Fruit fly (Drosophila melanogaster) whole organism, embryonic: ENCODE results near the gene Grasp65.

Source experiments
- Adf1 ChIP-seq: fragments of 200-800 bp; sonication (Bioruptor generic); IDR thresholded peaks from 2 replicates; pipeline ENCODE4 v1.3.6; 2022; ENCODE audit warnings: missing biosample characterization, missing genetic modification characterization
- Bdp1 ChIP-seq: fragments of 200-800 bp; sonication (Bioruptor generic); optimal IDR thresholded peaks from 3 replicates; lab custom pipeline; 2016; ENCODE audit warnings: missing biosample characterization, missing genetic modification characterization
- Bgb ChIP-seq: fragments of 200-800 bp; sonication (Bioruptor generic); IDR thresholded peaks from 2 replicates; pipeline ENCODE4 v1.3.6; 2022; ENCODE audit warnings: missing biosample characterization, missing genetic modification characterization; ENCODE audit not compliant: partially characterized antibody
- Blimp-1 ChIP-seq: fragments of 200-800 bp; sonication (Bioruptor generic); optimal IDR thresholded peaks from 3 replicates; lab custom pipeline; 2018; ENCODE audit warnings: missing biosample characterization, missing genetic modification characterization, mild to moderate bottlenecking, moderate library complexity, missing genetic modification reagents
- BtbVII ChIP-seq: fragments of 200-800 bp; sonication (Bioruptor generic); optimal IDR thresholded peaks from 3 replicates; lab custom pipeline; 2017; ENCODE audit warnings: missing biosample characterization, mild to moderate bottlenecking, missing genetic modification characterization
- CG12219 ChIP-seq: fragments of 200-800 bp; sonication (Bioruptor generic); optimal IDR thresholded peaks from 3 replicates; lab custom pipeline; 2018; ENCODE audit warnings: missing biosample characterization, mild to moderate bottlenecking, missing genetic modification characterization
- CG17328 ChIP-seq: fragments of 200-800 bp; sonication (Bioruptor generic); IDR thresholded peaks from 2 replicates; pipeline ENCODE4 v1.3.6; 2022; ENCODE audit warnings: missing biosample characterization, missing genetic modification characterization
- CG18599 ChIP-seq: fragments of 200-800 bp; sonication (Bioruptor generic); optimal IDR thresholded peaks from 3 replicates; lab custom pipeline; 2017; ENCODE audit warnings: missing biosample characterization, missing genetic modification characterization, mild to moderate bottlenecking, moderate library complexity, missing genetic modification reagents
- CG18764 ChIP-seq: fragments of 200-800 bp; sonication (Bioruptor generic); optimal IDR thresholded peaks from 3 replicates; lab custom pipeline; 2016; ENCODE audit warnings: missing biosample characterization, missing genetic modification characterization
- CG2875 ChIP-seq: fragments of 200-800 bp; sonication (Bioruptor generic); optimal IDR thresholded peaks from 2 replicates; lab custom pipeline; 2017; ENCODE audit warnings: missing biosample characterization, mild to moderate bottlenecking, missing genetic modification characterization, missing genetic modification reagents
- CG2889 ChIP-seq: fragments of 200-800 bp; sonication (Bioruptor generic); IDR thresholded peaks from 3 replicates; pipeline ENCODE4 v1.3.6; 2022; ENCODE audit warnings: missing biosample characterization, missing genetic modification characterization
- CG33557 ChIP-seq: fragments of 200-800 bp; sonication (Bioruptor generic); optimal IDR thresholded peaks from 2 replicates; lab custom pipeline; 2019; ENCODE audit warnings: missing biosample characterization, mild to moderate bottlenecking, missing genetic modification characterization, moderate library complexity
- CG42726 ChIP-seq: fragments of 200-800 bp; sonication (Bioruptor generic); IDR thresholded peaks from 2 replicates; pipeline ENCODE4 v1.3.6; 2022; ENCODE audit warnings: missing biosample characterization, missing genetic modification characterization; ENCODE audit not compliant: partially characterized antibody
- CG4707 ChIP-seq: fragments of 200-800 bp; sonication (Bioruptor generic); optimal IDR thresholded peaks from 2 replicates; lab custom pipeline; 2018; ENCODE audit warnings: missing biosample characterization, mild to moderate bottlenecking, missing genetic modification characterization, moderate library complexity
- CG4820 ChIP-seq: fragments of 200-800 bp; sonication (Bioruptor generic); optimal IDR thresholded peaks from 3 replicates; lab custom pipeline; 2016; ENCODE audit warnings: missing biosample characterization, missing genetic modification characterization
- CG5180 ChIP-seq: fragments of 200-800 bp; sonication (Bioruptor generic); optimal IDR thresholded peaks from 3 replicates; lab custom pipeline; 2017; ENCODE audit warnings: missing biosample characterization, missing genetic modification characterization, mild to moderate bottlenecking, moderate library complexity, missing genetic modification reagents
- CG6854 ChIP-seq: fragments of 200-800 bp; sonication (Bioruptor generic); optimal IDR thresholded peaks from 3 replicates; lab custom pipeline; 2017; ENCODE audit warnings: missing biosample characterization, mild to moderate bottlenecking, missing genetic modification characterization
- CG7745 ChIP-seq: fragments of 200-800 bp; sonication (Bioruptor generic); optimal IDR thresholded peaks from 2 replicates; lab custom pipeline; 2018; ENCODE audit warnings: missing biosample characterization, mild to moderate bottlenecking, missing genetic modification characterization, moderate library complexity
- CG8944 ChIP-seq: fragments of 200-800 bp; sonication (Bioruptor generic); optimal IDR thresholded peaks from 3 replicates; lab custom pipeline; 2016; ENCODE audit warnings: missing biosample characterization, missing genetic modification characterization
- ERR ChIP-seq: fragments of 200-800 bp; sonication (Bioruptor generic); optimal IDR thresholded peaks from 2 replicates; lab custom pipeline; 2016; ENCODE audit warnings: missing biosample characterization, missing genetic modification characterization
- GATAe ChIP-seq: fragments of 200-800 bp; sonication (Bioruptor generic); conservative IDR thresholded peaks from 2 replicates; pipeline ENCODE4 v1.3.6; 2022; ENCODE audit warnings: missing biosample characterization, missing genetic modification characterization
- Gug ChIP-seq: fragments of 200-800 bp; sonication (Bioruptor generic); IDR thresholded peaks from 4 replicates; pipeline ENCODE4 v1.3.6; 2022; ENCODE audit warnings: missing biosample characterization, missing genetic modification characterization
- HLH54F ChIP-seq: fragments of 200-800 bp; sonication (Bioruptor generic); optimal IDR thresholded peaks from 3 replicates; lab custom pipeline; 2016; ENCODE audit warnings: missing biosample characterization, missing genetic modification characterization
- HLHmδ ChIP-seq: fragments of 200-800 bp; sonication (Bioruptor generic); optimal IDR thresholded peaks from 2 replicates; lab custom pipeline; 2018; ENCODE audit warnings: missing biosample characterization, mild to moderate bottlenecking, missing genetic modification characterization, moderate library complexity
- Hr3 ChIP-seq: fragments of 200-800 bp; sonication (Bioruptor generic); optimal IDR thresholded peaks from 3 replicates; lab custom pipeline; 2016; ENCODE audit warnings: missing biosample characterization, missing genetic modification characterization
- Mad ChIP-seq: fragments of 200-800 bp; sonication (Bioruptor generic); optimal IDR thresholded peaks from 2 replicates; lab custom pipeline; 2016; ENCODE audit warnings: missing biosample characterization, missing genetic modification characterization
- Meics ChIP-seq: fragments of 200-800 bp; sonication (Bioruptor generic); optimal IDR thresholded peaks from 2 replicates; lab custom pipeline; 2017; ENCODE audit warnings: missing biosample characterization, mild to moderate bottlenecking, missing genetic modification characterization
- NC2α ChIP-seq: fragments of 200-800 bp; sonication (Bioruptor generic); optimal IDR thresholded peaks from 2 replicates; lab custom pipeline; 2016; ENCODE audit warnings: missing biosample characterization, missing genetic modification characterization
- NK7.1 ChIP-seq: fragments of 200-800 bp; sonication (Bioruptor generic); optimal IDR thresholded peaks from 3 replicates; lab custom pipeline; 2016; ENCODE audit warnings: missing biosample characterization, missing genetic modification characterization
- Nf-YC ChIP-seq: fragments of 200-800 bp; optimal IDR thresholded peaks from 3 replicates; lab custom pipeline; 2019; ENCODE audit warnings: missing biosample characterization, mild to moderate bottlenecking, missing genetic modification characterization, moderate library complexity
- Rfx ChIP-seq: fragments of 200-800 bp; sonication (Bioruptor generic); IDR thresholded peaks from 2 replicates; pipeline ENCODE4 v1.3.6; 2022; ENCODE audit warnings: missing biosample characterization, missing genetic modification characterization
- da ChIP-seq: fragments of 200-800 bp; sonication (Bioruptor generic); optimal IDR thresholded peaks from 2 replicates; lab custom pipeline; 2016; ENCODE audit warnings: missing biosample characterization, missing genetic modification characterization
- disco-r ChIP-seq: fragments of 200-800 bp; sonication (Bioruptor generic); optimal IDR thresholded peaks from 2 replicates; lab custom pipeline; 2016; ENCODE audit warnings: missing biosample characterization, missing genetic modification characterization
- emc ChIP-seq: fragments of 200-800 bp; sonication (Bioruptor generic); optimal IDR thresholded peaks from 2 replicates; lab custom pipeline; 2016; ENCODE audit warnings: missing biosample characterization, missing genetic modification characterization
- fd64A ChIP-seq: fragments of 200-800 bp; sonication (Bioruptor generic); optimal IDR thresholded peaks from 3 replicates; lab custom pipeline; 2018; ENCODE audit warnings: missing biosample characterization, mild to moderate bottlenecking, missing genetic modification characterization
- grau ChIP-seq: fragments of 200-800 bp; optimal IDR thresholded peaks from 3 replicates; lab custom pipeline; 2019; ENCODE audit warnings: missing biosample characterization, mild to moderate bottlenecking, missing genetic modification characterization, moderate library complexity
- maf-S ChIP-seq: fragments of 200-800 bp; sonication (Bioruptor generic); optimal IDR thresholded peaks from 2 replicates; lab custom pipeline; 2016; ENCODE audit warnings: missing biosample characterization, missing genetic modification characterization
- mam ChIP-seq: fragments of 200-800 bp; sonication (Bioruptor generic); optimal IDR thresholded peaks from 3 replicates; lab custom pipeline; 2016; ENCODE audit warnings: missing biosample characterization, missing genetic modification characterization
- nau ChIP-seq: fragments of 200-800 bp; sonication (Bioruptor generic); optimal IDR thresholded peaks from 3 replicates; lab custom pipeline; 2017; ENCODE audit warnings: missing biosample characterization, mild to moderate bottlenecking, missing genetic modification characterization, missing genetic modification reagents
- pan ChIP-seq, 4 experiments: fragments of >200 bp in 3 of 4; fragments of 200-800 bp in 1 of 4; sonication (Bioruptor generic) in 1 of 4; optimal IDR thresholded peaks in 3 of 4; IDR thresholded peaks in 1 of 4; 2 replicates each; pipeline versions ENCODE4 v1.3.6 to Lab custom; 2017 to 2022; ENCODE audit warnings: missing biosample characterization in 2 of 4, missing genetic modification characterization in 2 of 4, mixed read lengths in 1 of 4
- sc ChIP-seq, 3 experiments: fragments of >200 bp in 2 of 3; fragments of 200-800 bp in 1 of 3; sonication (Bioruptor generic) in 1 of 3; optimal IDR thresholded peaks; 2 replicates in 2 of 3; 3 replicates in 1 of 3; lab custom pipeline; 2017; ENCODE audit warnings: mild to moderate bottlenecking in 1 of 3, missing biosample characterization in 1 of 3, missing genetic modification characterization in 1 of 3, missing genetic modification reagents in 1 of 3
- sob ChIP-seq: fragments of 200-800 bp; sonication (Bioruptor generic); IDR thresholded peaks from 2 replicates; pipeline ENCODE4 v1.3.6; 2022; ENCODE audit warnings: missing biosample characterization, missing genetic modification characterization
- ssp ChIP-seq: fragments of 200-800 bp; sonication (Bioruptor generic); IDR thresholded peaks from 2 replicates; pipeline ENCODE4 v1.3.6; 2022; ENCODE audit warnings: missing biosample characterization, missing genetic modification characterization
- usp ChIP-seq: fragments of >200 bp; optimal IDR thresholded peaks from 2 replicates; lab custom pipeline; 2017; ENCODE audit warnings: missing biosample characterization, missing genetic modification characterization
- vnd ChIP-seq: fragments of 200-800 bp; sonication (Bioruptor generic); IDR thresholded peaks from 3 replicates; pipeline ENCODE4 v1.3.6; 2022; ENCODE audit warnings: missing biosample characterization, missing genetic modification characterization; ENCODE audit not compliant: partially characterized antibody
- wek ChIP-seq: fragments of 200-800 bp; sonication (Bioruptor generic); optimal IDR thresholded peaks from 3 replicates; lab custom pipeline; 2018; ENCODE audit warnings: missing biosample characterization, mild to moderate bottlenecking, missing genetic modification characterization, moderate library complexity
- wor ChIP-seq: fragments of 200-800 bp; sonication (Bioruptor generic); IDR thresholded peaks from 2 replicates; pipeline ENCODE4 v1.3.6; 2022; ENCODE audit warnings: missing biosample characterization, missing genetic modification characterization

Grasp65 gene

dm6 chr3L:19906780-19907705, 17.7 kb upstream of the Grasp65 start (continued):
- TF ChIP-seq NK7.1 (GFP tag; lab: Kevin White, UChicago) = peak; percentile 31
- no peak for TF ChIP-seq CG2889 (GFP tag; lab: Robert Waterston, UW)
- TF ChIP-seq da (GFP tag; lab: Kevin White, UChicago) = peak; percentile 74
- TF ChIP-seq Bgb = no peak
- no peak for TF ChIP-seq Hr3
- TF ChIP-seq sob (GFP tag; lab: Robert Waterston, UW) = peak; percentile 55; the same call in 1 of the 2 replicates
- peak; percentile 51 for TF ChIP-seq CG12219 (GFP tag; lab: Kevin White, UChicago)
- peak; percentile 67 for TF ChIP-seq CG4707 (GFP tag; lab: Kevin White, UChicago)
- TF ChIP-seq CG2875 = peak; percentile 75
- TF ChIP-seq CG4820 (GFP tag; lab: Kevin White, UChicago) = peak; percentile 26
- peak; percentile 12 for TF ChIP-seq NC2α
- peak; percentile 41 for TF ChIP-seq CG33557 (GFP tag; lab: Kevin White, UChicago)
- no peak for TF ChIP-seq usp (GFP tag; lab: Kevin White, UChicago)
- TF ChIP-seq Mad (GFP tag; lab: Kevin White, UChicago) = peak; percentile 47
- peak; percentile 32 for TF ChIP-seq emc (GFP tag; lab: Kevin White, UChicago)
- TF ChIP-seq pan (optimal IDR thresholded peaks at IDR 0.05; lab: Kevin White, UChicago) = no peak
- peak in 1 of 2 experiments; percentile 70 for TF ChIP-seq pan (GFP tag; optimal IDR thresholded peaks at IDR 0.05 in 1 of 2, IDR thresholded peaks at IDR 0.05 in 1 of 2)
- peak; percentile 74 for TF ChIP-seq nau (GFP tag; lab: Kevin White, UChicago)
- peak; percentile 34 for TF ChIP-seq CG6854 (GFP tag; lab: Kevin White, UChicago)
- TF ChIP-seq HLH54F (GFP tag; lab: Kevin White, UChicago) = peak; percentile 0
- TF ChIP-seq HLHmδ (GFP tag; lab: Kevin White, UChicago) = peak; percentile 66
- TF ChIP-seq Meics = peak; percentile 55
- TF ChIP-seq mam (GFP tag; lab: Kevin White, UChicago) = no peak
- TF ChIP-seq Gug (GFP tag; lab: Robert Waterston, UW) = no peak
- 0 out of 2 replicates have a peak, but pooled peaks have one; percentile 8 for TF ChIP-seq GATAe (GFP tag; lab: Robert Waterston, UW)
- peak; percentile 83 for TF ChIP-seq fd64A (GFP tag; lab: Kevin White, UChicago)
- peak; percentile 20 for TF ChIP-seq grau (tag; lab: Kevin White, UChicago)
- TF ChIP-seq vnd (GFP tag; lab: Robert Waterston, UW) = no peak
- peak; percentile 53 for TF ChIP-seq CG17328 (GFP tag; lab: Robert Waterston, UW)
- TF ChIP-seq wek (GFP tag; lab: Kevin White, UChicago) = peak; percentile 77
- TF ChIP-seq Rfx (GFP tag; lab: Robert Waterston, UW) = peak; percentile 57; the same call in 1 of the 2 replicates
- peak; percentile 53 for TF ChIP-seq maf-S (GFP tag; lab: Kevin White, UChicago)
- TF ChIP-seq BtbVII (GFP tag; lab: Kevin White, UChicago) = peak; percentile 77
- no peak for TF ChIP-seq ssp
- peak; percentile 44 for TF ChIP-seq disco-r (GFP tag; lab: Kevin White, UChicago)
- peak; percentile 53 for TF ChIP-seq CG8944 (GFP tag; lab: Kevin White, UChicago)
- TF ChIP-seq ERR (GFP tag; lab: Kevin White, UChicago) = peak; percentile 83
- TF ChIP-seq Adf1 (GFP tag; lab: Robert Waterston, UW) = 0 out of 2 replicates have a peak, but pooled peaks have one; percentile 29
- TF ChIP-seq CG18764 = peak; percentile 64
- TF ChIP-seq sc (optimal IDR thresholded peaks at IDR 0.05; lab: Kevin White, UChicago) = no peak
- TF ChIP-seq sc (GFP tag; optimal IDR thresholded peaks at IDR 0.05; lab: Kevin White, UChicago) = peak; percentile 54
- peak; percentile 50 for TF ChIP-seq CG5180
- TF ChIP-seq wor (GFP tag; lab: Robert Waterston, UW) = no peak
- peak; percentile 26 for TF ChIP-seq CG7745
- no peak for TF ChIP-seq CG42726 (GFP tag; lab: Robert Waterston, UW)
- TF ChIP-seq Bdp1 = peak; percentile 10
- peak; percentile 42 for TF ChIP-seq Nf-YC
- TF ChIP-seq CG18599 (GFP tag; lab: Kevin White, UChicago) = peak; percentile 88
- peak; percentile 95 for TF ChIP-seq Blimp-1
